Worm (Caenorhabditis elegans) whole organism, midembryonic: Measurements from ENCODE around the gene hsp-60.

Experiments
- T22C8.4 ChIP-seq: fragments of 200-800 bp; sonication (Bioruptor generic); IDR thresholded peaks from 2 replicates; pipeline ENCODE4 v1.3.6; 2022; ENCODE audit warnings: missing genetic modification characterization, missing compliant biosample characterization
- cog-1 ChIP-seq: sonication (generic microtip); optimal IDR thresholded peaks from 2 replicates; lab custom pipeline; 2016; ENCODE audit warnings: missing genetic modification characterization, missing compliant biosample characterization
- flt-1 ChIP-seq: fragments of 200-800 bp; sonication (Bioruptor generic); IDR thresholded peaks from 2 replicates; pipeline ENCODE4 v1.3.6; 2022; ENCODE audit warnings: missing genetic modification characterization, missing compliant biosample characterization
- klf-2 ChIP-seq: fragments of 200-800 bp; sonication (Bioruptor generic); conservative IDR thresholded peaks from 2 replicates; pipeline ENCODE4 v1.3.6; 2022; ENCODE audit warnings: missing genetic modification reagents, missing genetic modification characterization, missing compliant biosample characterization
- med-1 ChIP-seq: sonication (generic microtip); optimal IDR thresholded peaks from 2 replicates; lab custom pipeline; 2017; ENCODE audit warnings: missing genetic modification characterization, mild to moderate bottlenecking, missing compliant biosample characterization, antibody characterized with exemption, missing genetic modification reagents; ENCODE audit not compliant: insufficient read depth
- ref-1 ChIP-seq: fragments of 200-800 bp; sonication (Bioruptor generic); conservative IDR thresholded peaks from 2 replicates; pipeline ENCODE4 v1.3.6; 2022; ENCODE audit warnings: missing genetic modification reagents, missing genetic modification characterization, missing compliant biosample characterization
- tab-1 ChIP-seq: fragments of 200-800 bp; sonication (Bioruptor generic); IDR thresholded peaks from 2 replicates; pipeline ENCODE4 v1.3.6; 2022; ENCODE audit warnings: missing genetic modification characterization, missing compliant biosample characterization
- ztf-23 ChIP-seq: fragments of 200-800 bp; sonication (Bioruptor generic); IDR thresholded peaks from 2 replicates; pipeline ENCODE4 v1.3.6; 2022; ENCODE audit warnings: missing genetic modification reagents, missing genetic modification characterization, missing compliant biosample characterization
- ztf-29 ChIP-seq: fragments of 200-800 bp; sonication (Bioruptor generic); IDR thresholded peaks from 2 replicates; pipeline ENCODE4 v1.3.6; 2022; ENCODE audit warnings: missing genetic modification reagents, missing genetic modification characterization, missing compliant biosample characterization

The hsp-60 gene

ce11 chrIII:1641163-1641562, 21.6 kb downstream of the hsp-60 start, which contains the start of gene Y22D7AL.3:
TSS of gene Y22D7AL.3 (plus strand) at chrIII:1641463.
- TF ChIP-seq ztf-29 = no peak
- TF ChIP-seq ref-1 (GFP tag; lab: Robert Waterston, UW) = no peak
- no peak for TF ChIP-seq flt-1 (GFP tag; lab: Robert Waterston, UW)
- TF ChIP-seq ztf-23 (GFP tag; lab: Robert Waterston, UW) = no peak
- no peak for TF ChIP-seq cog-1 (tag; lab: Kevin White, UChicago)
- no peak for TF ChIP-seq klf-2 (GFP tag; lab: Robert Waterston, UW)
- TF ChIP-seq tab-1 (GFP tag; lab: Robert Waterston, UW) = no peak
- TF ChIP-seq T22C8.4 = no peak
- TF ChIP-seq med-1 (GFP tag; lab: Kevin White, UChicago) = no peak

ce11 chrIII:1652181-1652580, 32.6 kb downstream of the hsp-60 start, which contains the start of gene Y22D7AL.1:
TSS of gene Y22D7AL.1 (plus strand) at chrIII:1652481.
- no peak for TF ChIP-seq ztf-23 (GFP tag; lab: Robert Waterston, UW)
- TF ChIP-seq klf-2 (GFP tag; lab: Robert Waterston, UW) = no peak
- no peak for TF ChIP-seq cog-1 (tag; lab: Kevin White, UChicago)
- no peak for TF ChIP-seq ref-1 (GFP tag; lab: Robert Waterston, UW)
- no peak for TF ChIP-seq flt-1 (GFP tag; lab: Robert Waterston, UW)
- no peak for TF ChIP-seq med-1 (GFP tag; lab: Kevin White, UChicago)
- no peak for TF ChIP-seq ztf-29
- TF ChIP-seq T22C8.4 = no peak
- TF ChIP-seq tab-1 (GFP tag; lab: Robert Waterston, UW) = no peak

- TF ChIP-seq ztf-29 (no peak), tab-1 (GFP tag; lab: Robert Waterston, UW) (no peak), cog-1 (tag; lab: Kevin White, UChicago) (no peak), ref-1 (GFP tag; lab: Robert Waterston, UW) (no peak), med-1 (GFP tag; lab: Kevin White, UChicago) (no peak), klf-2 (GFP tag; lab: Robert Waterston, UW) (no peak), ztf-23 (GFP tag; lab: Robert Waterston, UW) (no peak), T22C8.4 (no peak), flt-1 (GFP tag; lab: Robert Waterston, UW) (no peak)
These were observed 33.4 kb downstream of the hsp-60 start for ce11 chrIII:1652925-1653324.

ce11 chrIII:1657380-1657779, 37.8 kb downstream of the hsp-60 start, which contains the start of gene cht-4:
TSS of gene cht-4 (minus strand) at chrIII:1657480.
- TF ChIP-seq med-1 (GFP tag; lab: Kevin White, UChicago) (no peak), T22C8.4 (0 out of 2 replicates have a peak, but pooled peaks have one; percentile 33)

- TF ChIP-seq med-1 (GFP tag; lab: Kevin White, UChicago) (no peak), T22C8.4 (no peak), tab-1 (GFP tag; lab: Robert Waterston, UW) (no peak), ztf-23 (GFP tag; lab: Robert Waterston, UW) (no peak), klf-2 (GFP tag; lab: Robert Waterston, UW) (no peak), flt-1 (GFP tag; lab: Robert Waterston, UW) (no peak), cog-1 (tag; lab: Kevin White, UChicago) (no peak), ztf-29 (no peak), ref-1 (GFP tag; lab: Robert Waterston, UW) (no peak)
These were observed 40.2 kb downstream of the hsp-60 start, which contains the start of gene Y22D7AL.15 for ce11 chrIII:1659763-1660162. TSS of gene Y22D7AL.15 (minus strand) at chrIII:1659863.

- no peak for TF ChIP-seq ztf-29
- no peak for TF ChIP-seq klf-2 (GFP tag; lab: Robert Waterston, UW)
- TF ChIP-seq ref-1 (GFP tag; lab: Robert Waterston, UW) = no peak
- no peak for TF ChIP-seq ztf-23 (GFP tag; lab: Robert Waterston, UW)
- no peak for TF ChIP-seq tab-1 (GFP tag; lab: Robert Waterston, UW)
- TF ChIP-seq T22C8.4 = no peak
- TF ChIP-seq flt-1 (GFP tag; lab: Robert Waterston, UW) = no peak
These were observed 41.5 kb downstream of the hsp-60 start for ce11 chrIII:1661031-1661430.

- no peak for TF ChIP-seq med-1 (GFP tag; lab: Kevin White, UChicago)
- TF ChIP-seq tab-1 (GFP tag; lab: Robert Waterston, UW) = no peak
- no peak for TF ChIP-seq ztf-23 (GFP tag; lab: Robert Waterston, UW)
- no peak for TF ChIP-seq flt-1 (GFP tag; lab: Robert Waterston, UW)
- no peak for TF ChIP-seq ref-1 (GFP tag; lab: Robert Waterston, UW)
- TF ChIP-seq ztf-29 = no peak
- TF ChIP-seq cog-1 (tag; lab: Kevin White, UChicago) = no peak
These were observed 42.9 kb downstream of the hsp-60 start for ce11 chrIII:1662405-1662804.

ce11 chrIII:1663056-1663455, 43.5 kb downstream of the hsp-60 start:
- peak; percentile 67 for TF ChIP-seq T22C8.4
- TF ChIP-seq tab-1 (GFP tag; lab: Robert Waterston, UW) = no peak

- TF ChIP-seq ztf-29 (no peak), ref-1 (GFP tag; lab: Robert Waterston, UW) (no peak), ztf-23 (GFP tag; lab: Robert Waterston, UW) (no peak), cog-1 (tag; lab: Kevin White, UChicago) (no peak), klf-2 (GFP tag; lab: Robert Waterston, UW) (no peak), tab-1 (GFP tag; lab: Robert Waterston, UW) (no peak), flt-1 (GFP tag; lab: Robert Waterston, UW) (no peak), med-1 (GFP tag; lab: Kevin White, UChicago) (no peak), T22C8.4 (no peak)
These were observed 45.3 kb downstream of the hsp-60 start, which contains the start of gene Y22D7AL.16 for ce11 chrIII:1664761-1665266. TSS of gene Y22D7AL.16 (minus strand) at chrIII:1665216.

- peak; percentile 64; the same call in 1 of the 2 replicates for TF ChIP-seq T22C8.4
- no peak for TF ChIP-seq ref-1 (GFP tag; lab: Robert Waterston, UW)
These were observed 45.8 kb downstream of the hsp-60 start for ce11 chrIII:1665373-1665772.
